Fruit fly (Drosophila melanogaster): ENCODE data around the gene knrl.

knrl gene

DNA sequence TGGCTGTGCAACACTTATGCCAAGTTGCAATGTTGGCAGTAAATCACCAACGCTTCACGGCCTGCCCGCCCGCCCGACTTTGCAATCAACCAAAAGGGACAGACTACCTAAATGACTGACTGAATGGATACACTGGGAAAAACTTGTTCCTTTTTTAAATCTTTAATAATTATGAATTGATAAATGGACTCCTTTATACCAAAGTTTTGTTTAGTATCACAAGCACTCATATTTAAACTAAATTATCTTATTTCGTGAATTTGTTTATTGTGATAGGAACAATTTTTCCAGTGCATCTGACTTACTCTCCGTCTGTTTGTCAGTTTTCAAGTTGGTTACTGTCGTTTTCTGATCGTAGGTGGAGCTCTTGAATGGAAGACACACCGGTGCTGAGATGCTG lies 19.8 kb downstream of the knrl start (continued):
- no peak for TF ChIP-seq usp (GFP tag; optimal IDR thresholded peaks at IDR 0.05)
- no peak for TF ChIP-seq fd3F (GFP tag; optimal IDR thresholded peaks at IDR 0.05)
- no peak for TF ChIP-seq B-H2 (GFP tag; optimal IDR thresholded peaks at IDR 0.05)
- TF ChIP-seq slou (GFP tag; optimal IDR thresholded peaks at IDR 0.05): no peak
- TF ChIP-seq Ada2b (GFP tag; IDR thresholded peaks at IDR 0.05): peak; percentile 48; the same call in 1 of the 2 replicates
- TF ChIP-seq CG32772 (GFP tag; IDR thresholded peaks at IDR 0.05): no peak; the same call in 1 of the 2 replicates
- TF ChIP-seq odd (GFP tag; optimal IDR thresholded peaks at IDR 0.05): no peak
- TF ChIP-seq lilli (GFP tag; optimal IDR thresholded peaks at IDR 0.05): peak; percentile 11
- no peak for TF ChIP-seq dati (GFP tag; IDR thresholded peaks at IDR 0.05)
- no peak for TF ChIP-seq toy (GFP tag; IDR thresholded peaks at IDR 0.05)
- TF ChIP-seq CG7372 (GFP tag; IDR thresholded peaks at IDR 0.05): no peak
- no peak for TF ChIP-seq maf-S (GFP tag; optimal IDR thresholded peaks at IDR 0.05)
- TF ChIP-seq CG4328 (GFP tag; optimal IDR thresholded peaks at IDR 0.05): no peak
- TF ChIP-seq CG14050 (GFP tag; IDR thresholded peaks at IDR 0.05): 0 out of 3 replicates have a peak, but pooled peaks have one; percentile 31
- TF ChIP-seq Sox102F (GFP tag; optimal IDR thresholded peaks at IDR 0.05): peak; percentile 61
- peak; percentile 45 for TF ChIP-seq fd96Cb (tag; optimal IDR thresholded peaks at IDR 0.05)
- TF ChIP-seq CG16815 (GFP tag; optimal IDR thresholded peaks at IDR 0.05): peak; percentile 16
- TF ChIP-seq Dref (GFP tag; IDR thresholded peaks at IDR 0.05): no peak
- TF ChIP-seq CG10565 (GFP tag; optimal IDR thresholded peaks at IDR 0.05): no peak
- peak; percentile 60 for TF ChIP-seq Drgx (GFP tag; IDR thresholded peaks at IDR 0.05)
- TF ChIP-seq az2 (GFP tag; optimal IDR thresholded peaks at IDR 0.05): peak; percentile 34
- peak; percentile 38 for TF ChIP-seq ind (GFP tag; optimal IDR thresholded peaks at IDR 0.05)
- TF ChIP-seq CG6683 (GFP tag; optimal IDR thresholded peaks at IDR 0.05): no peak
- TF ChIP-seq CG10366 (GFP tag; IDR thresholded peaks at IDR 0.05): peak; percentile 24
- no peak for TF ChIP-seq croc (GFP tag; conservative IDR thresholded peaks at IDR 0.05)
- 0 out of 3 replicates have a peak, but pooled peaks have one; percentile 27 for TF ChIP-seq tgo (GFP tag; IDR thresholded peaks at IDR 0.05)
- peak; percentile 36 for TF ChIP-seq CG15696 (tag; optimal IDR thresholded peaks at IDR 0.05)
- TF ChIP-seq ap (GFP tag; IDR thresholded peaks at IDR 0.05): peak; percentile 46; the same call in 1 of the 2 replicates
- no peak for TF ChIP-seq pnt (GFP tag; optimal IDR thresholded peaks at IDR 0.05)
- peak; percentile 17; the same call in 1 of the 2 replicates for TF ChIP-seq onecut (GFP tag; IDR thresholded peaks at IDR 0.05)
- TF ChIP-seq lbe (GFP tag; optimal IDR thresholded peaks at IDR 0.05): peak; percentile 85
- no peak for TF ChIP-seq CG11085 (GFP tag; IDR thresholded peaks at IDR 0.05)
- TF ChIP-seq lov (optimal IDR thresholded peaks at IDR 0.05): no peak
- TF ChIP-seq lov (GFP tag; IDR thresholded peaks at IDR 0.05): no peak
- no peak for TF ChIP-seq gfzf (GFP tag; optimal IDR thresholded peaks at IDR 0.05)
- TF ChIP-seq gcm2 (GFP tag; optimal IDR thresholded peaks at IDR 0.05): no peak
- TF ChIP-seq Blimp-1 (GFP tag; optimal IDR thresholded peaks at IDR 0.05): peak; percentile 45
- TF ChIP-seq ranshi (GFP tag; IDR thresholded peaks at IDR 0.05): no peak
- TF ChIP-seq stwl (tag; optimal IDR thresholded peaks at IDR 0.05): peak; percentile 5
- TF ChIP-seq CG17829 (tag; optimal IDR thresholded peaks at IDR 0.05): peak; percentile 54
- peak; percentile 29 for TF ChIP-seq tin (GFP tag; optimal IDR thresholded peaks at IDR 0.05)
- peak; percentile 40; the same call in 1 of the 2 replicates for TF ChIP-seq CG6689 (GFP tag; IDR thresholded peaks at IDR 0.05)
- TF ChIP-seq NK7.1 (GFP tag; optimal IDR thresholded peaks at IDR 0.05): no peak
- TF ChIP-seq fd102C (GFP tag; optimal IDR thresholded peaks at IDR 0.05): peak; percentile 39
- no peak for TF ChIP-seq CG4360 (GFP tag; IDR thresholded peaks at IDR 0.05)
- no peak for TF ChIP-seq knrl (GFP tag; IDR thresholded peaks at IDR 0.05; ENCODE audit: partially characterized antibody)
- TF ChIP-seq CG42726 (GFP tag; IDR thresholded peaks at IDR 0.05; ENCODE audit: partially characterized antibody): no peak
- TF ChIP-seq CG12071 (GFP tag; optimal IDR thresholded peaks at IDR 0.05): no peak
- no peak for TF ChIP-seq fd64A (GFP tag; optimal IDR thresholded peaks at IDR 0.05)
- peak; percentile 7 for TF ChIP-seq CG8089 (GFP tag; optimal IDR thresholded peaks at IDR 0.05)
- no peak for TF ChIP-seq crc (GFP tag; optimal IDR thresholded peaks at IDR 0.05)
- no peak for TF ChIP-seq Six4 (GFP tag; optimal IDR thresholded peaks at IDR 0.05)

Data from whole organism, embryonic.